Worm (Caenorhabditis elegans): ENCODE measurements around the gene aqp-3.

The aqp-3 gene

ce11 chrIV:10933777-10934546, 32.3 kb downstream of the aqp-3 start (continued):
- TF ChIP-seq ctbp-1 (GFP tag; IDR thresholded peaks at IDR 0.05) (peak; percentile 58; the same call in 1 of the 2 replicates), ces-1 (GFP tag; optimal IDR thresholded peaks at IDR 0.05) (no peak), nhr-11 (tag; optimal IDR thresholded peaks at IDR 0.05) (no peak), spr-3 (GFP tag; optimal IDR thresholded peaks at IDR 0.05) (peak; percentile 61), daf-16 (GFP tag; optimal IDR thresholded peaks at IDR 0.05) (no peak), daf-16 (tag; optimal IDR thresholded peaks at IDR 0.05) (peak; percentile 30), ceh-20 (GFP tag; IDR thresholded peaks at IDR 0.05) (no peak), zip-11 (GFP tag; IDR thresholded peaks at IDR 0.05) (no peak), pqm-1 (tag; optimal IDR thresholded peaks at IDR 0.05) (no peak), madf-9 (GFP tag; conservative IDR thresholded peaks at IDR 0.05) (no peak), lin-38 (GFP tag; IDR thresholded peaks at IDR 0.05) (peak; percentile 58), Y105C5A.15 (GFP tag; IDR thresholded peaks at IDR 0.05) (no peak), R02D3.7 (tag; optimal IDR thresholded peaks at IDR 0.05) (no peak), mxl-3 (GFP tag; optimal IDR thresholded peaks at IDR 0.05) (peak; percentile 18), hlh-30 (tag; optimal IDR thresholded peaks at IDR 0.05; ENCODE audit: insufficient read depth) (peak; percentile 35), lin-1 (GFP tag; IDR thresholded peaks at IDR 0.05) (peak; percentile 7; the same call in 1 of the 2 replicates), skn-1 (tag; optimal IDR thresholded peaks at IDR 0.05) (no peak), lsy-2 (tag; optimal IDR thresholded peaks at IDR 0.05) (peak; percentile 2 to 66), zag-1 (tag; optimal IDR thresholded peaks at IDR 0.05) (no peak), ceh-82 (tag; optimal IDR thresholded peaks at IDR 0.05) (no peak), F49E8.2 (tag; optimal IDR thresholded peaks at IDR 0.05; ENCODE audit: borderline replicate concordance) (no peak), egl-27 (tag; optimal IDR thresholded peaks at IDR 0.05) (no peak), saeg-2 (GFP tag; IDR thresholded peaks at IDR 0.05) (no peak), vab-7 (GFP tag; IDR thresholded peaks at IDR 0.05) (peak; percentile 18; the same call in 1 of the 2 replicates), ceh-32 (tag; optimal IDR thresholded peaks at IDR 0.05; ENCODE audit: poor library complexity) (no peak), gei-8 (GFP tag; optimal IDR thresholded peaks at IDR 0.05) (peak; percentile 40), nhr-77 (tag; optimal IDR thresholded peaks at IDR 0.05) (peak; percentile 70), nhr-10 (tag; optimal IDR thresholded peaks at IDR 0.05) (no peak), ceh-28 (tag; optimal IDR thresholded peaks at IDR 0.05) (no peak), hlh-11 (tag; optimal IDR thresholded peaks at IDR 0.05) (peak; percentile 54), dmd-9 (GFP tag; IDR thresholded peaks at IDR 0.05) (no peak), cey-2 (tag; optimal IDR thresholded peaks at IDR 0.05; ENCODE audit: borderline replicate concordance, insufficient read depth) (no peak), hmg-1.1 (GFP tag; IDR thresholded peaks at IDR 0.05) (peak; percentile 52; the same call in 1 of the 2 replicates), Y5F2A.4 (GFP tag; optimal IDR thresholded peaks at IDR 0.05) (no peak), unc-130 (GFP tag; optimal IDR thresholded peaks at IDR 0.05) (no peak), aha-1 (tag) (peak; percentile 56), attf-4 (tag; optimal IDR thresholded peaks at IDR 0.05) (no peak), ceh-44 (GFP tag; IDR thresholded peaks at IDR 0.05) (no peak), ZK546.5 (tag; optimal IDR thresholded peaks at IDR 0.05) (no peak), nhr-41 (GFP tag; IDR thresholded peaks at IDR 0.05) (peak; percentile 30; the same call in 1 of the 2 replicates), tra-1 (GFP tag; IDR thresholded peaks at IDR 0.05) (peak; percentile 62), lin-29 (GFP tag; IDR thresholded peaks at IDR 0.05) (no peak), daf-12 (tag; optimal IDR thresholded peaks at IDR 0.05) (no peak), unc-62 (GFP tag; optimal IDR thresholded peaks at IDR 0.05 in 1 of 2) (peak in 1 of 2 experiments; percentile 65), unc-62 (tag; optimal IDR thresholded peaks at IDR 0.05) (no peak), nhr-48 (tag; optimal IDR thresholded peaks at IDR 0.05) (peak; percentile 49), F26F4.8 (GFP tag; conservative IDR thresholded peaks at IDR 0.05) (no peak), madf-5 (GFP tag; IDR thresholded peaks at IDR 0.05) (no peak), dmd-8 (GFP tag; IDR thresholded peaks at IDR 0.05) (no peak), lin-39 (tag; optimal IDR thresholded peaks at IDR 0.05) (no peak), aly-2 (tag; optimal IDR thresholded peaks at IDR 0.05) (no peak)

Data from whole organism, L4 larva.